Fruit fly (Drosophila melanogaster) whole organism: Measurements from ENCODE around the gene Pfrx.

Source experiments
- CG8478 ChIP-seq: fragments of >200 bp; optimal IDR thresholded peaks from 2 replicates; lab custom pipeline; 2018; ENCODE audit warnings: inconsistent platforms
- Dll ChIP-seq: fragments of >200 bp; optimal IDR thresholded peaks from 2 replicates; lab custom pipeline; 2017
- EcR ChIP-seq, 2 experiments: fragments of >200 bp; optimal IDR thresholded peaks; 2 replicates each; lab custom pipeline; 2017; ENCODE audit warnings: missing biosample characterization in 2 of 2, missing genetic modification characterization in 2 of 2, missing genetic modification reagents in 2 of 2
- pan ChIP-seq: fragments of >200 bp; optimal IDR thresholded peaks from 2 replicates; lab custom pipeline; 2017
- psq ChIP-seq: fragments of >200 bp; optimal IDR thresholded peaks from 2 replicates; lab custom pipeline; 2017
- usp ChIP-seq: fragments of >200 bp; optimal IDR thresholded peaks from 2 replicates; lab custom pipeline; 2017; ENCODE audit warnings: missing biosample characterization, missing genetic modification characterization, mixed read lengths

dm6 chrX:19479134-19479533 lies 16.2 kb upstream of the Pfrx start, which contains the start of gene CG32533:
- TF ChIP-seq psq (lab: Kevin White, UChicago) (no peak), EcR (GFP tag; optimal IDR thresholded peaks at IDR 0.05; lab: Kevin White, UChicago) (no peak), CG8478 (lab: Kevin White, UChicago) (no peak), Dll (lab: Kevin White, UChicago) (no peak), usp (GFP tag; lab: Kevin White, UChicago) (no peak), pan (lab: Kevin White, UChicago) (no peak)
